Worm (Caenorhabditis elegans) whole organism, L2 larva: ENCODE results near the gene snt-2.
A peak's percentile ranks its signal among the peaks of the same experiment; 100 is the strongest.

Experiments
- C34F6.9 ChIP-seq: fragments of 150-350 bp; optimal IDR thresholded peaks from 2 replicates; lab custom pipeline; 2014; ENCODE audit warnings: missing biosample characterization, missing genetic modification characterization
- F13H6.1 ChIP-seq: sonication (generic microtip); optimal IDR thresholded peaks from 2 replicates; lab custom pipeline; 2016; ENCODE audit warnings: missing genetic modification characterization, missing compliant biosample characterization
- R02D3.7 ChIP-seq: fragments of 150-350 bp; optimal IDR thresholded peaks from 2 replicates; lab custom pipeline; 2014; ENCODE audit warnings: missing biosample characterization, missing genetic modification characterization
- Y55F3AM.14 ChIP-seq: fragments of 200-800 bp; sonication (Bioruptor generic); optimal IDR thresholded peaks from 2 replicates; lab custom pipeline; 2018; ENCODE audit warnings: mild to moderate bottlenecking, missing genetic modification characterization, missing compliant biosample characterization
- ZK546.5 ChIP-seq: sonication (generic microtip); optimal IDR thresholded peaks from 2 replicates; lab custom pipeline; 2017; ENCODE audit warnings: missing biosample characterization, missing genetic modification characterization
- alr-1 ChIP-seq: fragments of 150-350 bp; optimal IDR thresholded peaks from 2 replicates; lab custom pipeline; 2014; ENCODE audit warnings: missing biosample characterization, missing genetic modification characterization
- aly-2 ChIP-seq: fragments of 150-350 bp; optimal IDR thresholded peaks from 2 replicates; lab custom pipeline; 2014; ENCODE audit warnings: missing biosample characterization, missing genetic modification characterization
- ama-1 ChIP-seq: fragments of 150-350 bp; optimal IDR thresholded peaks from 2 replicates; lab custom pipeline; 2018; ENCODE audit warnings: inconsistent platforms
- blmp-1 ChIP-seq: sonication (generic microtip); optimal IDR thresholded peaks from 2 replicates; lab custom pipeline; 2017; ENCODE audit warnings: missing genetic modification characterization, mild to moderate bottlenecking, missing compliant biosample characterization, antibody characterized with exemption, moderate library complexity; ENCODE audit not compliant: insufficient read depth
- ceh-16 ChIP-seq: fragments of 150-350 bp; optimal IDR thresholded peaks from 2 replicates; lab custom pipeline; 2014; ENCODE audit warnings: missing biosample characterization, missing genetic modification characterization
- ceh-82 ChIP-seq: fragments of 150-350 bp; optimal IDR thresholded peaks from 2 replicates; lab custom pipeline; 2014; ENCODE audit warnings: missing biosample characterization, missing genetic modification characterization
- crh-2 ChIP-seq: sonication (generic microtip); optimal IDR thresholded peaks from 2 replicates; lab custom pipeline; 2017; ENCODE audit warnings: missing biosample characterization, missing genetic modification characterization
- dmd-4 ChIP-seq: sonication (generic microtip); optimal IDR thresholded peaks from 2 replicates; lab custom pipeline; 2017; ENCODE audit warnings: missing biosample characterization, missing genetic modification characterization
- egl-27 ChIP-seq: sonication (generic microtip); optimal IDR thresholded peaks from 3 replicates; lab custom pipeline; 2017; ENCODE audit warnings: missing biosample characterization, missing genetic modification reagents, missing genetic modification characterization
- elt-1 ChIP-seq: fragments of 150-350 bp; optimal IDR thresholded peaks from 2 replicates; lab custom pipeline; 2014; ENCODE audit warnings: missing biosample characterization, missing genetic modification characterization
- elt-3 ChIP-seq: sonication (generic microtip); optimal IDR thresholded peaks from 2 replicates; lab custom pipeline; 2017; ENCODE audit warnings: missing biosample characterization, missing genetic modification characterization
- fos-1 ChIP-seq: fragments of 150-350 bp; optimal IDR thresholded peaks from 2 replicates; lab custom pipeline; 2014; ENCODE audit warnings: missing biosample characterization, missing genetic modification characterization
- gmeb-1 ChIP-seq: fragments of 150-350 bp; optimal IDR thresholded peaks from 2 replicates; lab custom pipeline; 2014; ENCODE audit warnings: missing biosample characterization, missing genetic modification characterization
- lin-11 ChIP-seq: fragments of 150-350 bp; sonication (generic microtip); optimal IDR thresholded peaks from 2 replicates; lab custom pipeline; 2014; ENCODE audit warnings: missing biosample characterization, missing genetic modification characterization, inconsistent platforms, mixed read lengths
- lin-13 ChIP-seq: fragments of 150-350 bp; optimal IDR thresholded peaks from 2 replicates; lab custom pipeline; 2014; ENCODE audit warnings: missing biosample characterization, missing genetic modification reagents, missing genetic modification characterization
- lin-39 ChIP-seq: fragments of 150-350 bp; optimal IDR thresholded peaks from 2 replicates; lab custom pipeline; 2014; ENCODE audit warnings: missing biosample characterization, missing genetic modification reagents, missing genetic modification characterization
- lsy-2 ChIP-seq, 2 experiments: fragments of 150-350 bp in 1 of 2; sonication (generic microtip) in 1 of 2; optimal IDR thresholded peaks; 2 replicates each; lab custom pipeline; 2014 to 2017; ENCODE audit warnings: missing biosample characterization in 2 of 2, missing genetic modification characterization in 2 of 2
- mab-5 ChIP-seq: fragments of 150-350 bp; optimal IDR thresholded peaks from 2 replicates; lab custom pipeline; 2014; ENCODE audit warnings: missing biosample characterization, missing genetic modification characterization
- mbf-1 ChIP-seq: sonication (generic microtip); optimal IDR thresholded peaks from 2 replicates; lab custom pipeline; 2017; ENCODE audit warnings: missing biosample characterization, missing genetic modification characterization
- mdl-1 ChIP-seq, 2 experiments: fragments of 150-350 bp in 1 of 2; sonication (generic microtip) in 1 of 2; optimal IDR thresholded peaks; 2 replicates each; lab custom pipeline; 2017; ENCODE audit warnings: missing biosample characterization in 2 of 2, missing genetic modification characterization in 2 of 2
- nhr-10 ChIP-seq: sonication (generic microtip); optimal IDR thresholded peaks from 2 replicates; lab custom pipeline; 2017; ENCODE audit warnings: missing biosample characterization, missing genetic modification characterization
- nhr-11 ChIP-seq: fragments of 150-350 bp; optimal IDR thresholded peaks from 2 replicates; lab custom pipeline; 2014; ENCODE audit warnings: missing biosample characterization, missing genetic modification characterization
- nhr-12 ChIP-seq: fragments of 150-350 bp; optimal IDR thresholded peaks from 2 replicates; lab custom pipeline; 2014; ENCODE audit warnings: missing biosample characterization, missing genetic modification characterization
- nhr-129 ChIP-seq: fragments of 150-350 bp; optimal IDR thresholded peaks from 2 replicates; lab custom pipeline; 2014; ENCODE audit warnings: missing biosample characterization, missing genetic modification characterization
- nhr-21 ChIP-seq: fragments of 150-350 bp; optimal IDR thresholded peaks from 2 replicates; lab custom pipeline; 2014; ENCODE audit warnings: missing biosample characterization, missing genetic modification characterization
- nhr-23 ChIP-seq: fragments of 150-350 bp; optimal IDR thresholded peaks from 2 replicates; lab custom pipeline; 2014; ENCODE audit warnings: missing biosample characterization, missing genetic modification reagents, missing genetic modification characterization
- nhr-237 ChIP-seq: fragments of 150-350 bp; optimal IDR thresholded peaks from 2 replicates; lab custom pipeline; 2014; ENCODE audit warnings: missing biosample characterization, missing genetic modification characterization
- nhr-25 ChIP-seq: fragments of 150-350 bp; sonication (generic microtip); optimal IDR thresholded peaks from 3 replicates; lab custom pipeline; 2014; ENCODE audit warnings: missing biosample characterization, missing genetic modification characterization
- nhr-6 ChIP-seq: fragments of 150-350 bp; optimal IDR thresholded peaks from 2 replicates; lab custom pipeline; 2014; ENCODE audit warnings: missing biosample characterization, missing genetic modification characterization
- nhr-77 ChIP-seq: fragments of 150-350 bp; optimal IDR thresholded peaks from 2 replicates; lab custom pipeline; 2014; ENCODE audit warnings: missing biosample characterization, missing genetic modification characterization
- peb-1 ChIP-seq: fragments of 150-350 bp; optimal IDR thresholded peaks from 2 replicates; lab custom pipeline; 2014; ENCODE audit warnings: missing biosample characterization, missing genetic modification characterization
- sem-4 ChIP-seq: fragments of 150-350 bp; optimal IDR thresholded peaks from 2 replicates; lab custom pipeline; 2014; ENCODE audit warnings: missing biosample characterization, missing genetic modification reagents, missing genetic modification characterization
- skn-1 ChIP-seq: sonication (generic microtip); optimal IDR thresholded peaks from 2 replicates; lab custom pipeline; 2017; ENCODE audit warnings: missing biosample characterization, missing genetic modification characterization
- sma-3 ChIP-seq: sonication (generic microtip); optimal IDR thresholded peaks from 2 replicates; lab custom pipeline; 2016; ENCODE audit warnings: missing genetic modification reagents, missing genetic modification characterization, missing compliant biosample characterization
- sma-9 ChIP-seq, 2 experiments: fragments of 150-350 bp in 1 of 2; sonication (generic microtip) in 1 of 2; optimal IDR thresholded peaks; 2 replicates each; lab custom pipeline; 2014 to 2016; ENCODE audit warnings: missing genetic modification characterization in 2 of 2, mild to moderate bottlenecking in 1 of 2, missing biosample characterization in 1 of 2, missing compliant biosample characterization in 1 of 2, missing genetic modification reagents in 1 of 2, moderate library complexity in 1 of 2
- snpc-4 ChIP-seq: fragments of 150-350 bp; optimal IDR thresholded peaks from 2 replicates; lab custom pipeline; 2014; ENCODE audit warnings: missing biosample characterization, missing genetic modification characterization
- unc-39 ChIP-seq: fragments of 150-350 bp; optimal IDR thresholded peaks from 2 replicates; lab custom pipeline; 2014; ENCODE audit warnings: missing biosample characterization, missing genetic modification characterization
- unc-55 ChIP-seq: fragments of 150-350 bp; sonication (generic microtip); optimal IDR thresholded peaks from 3 replicates; lab custom pipeline; 2014; ENCODE audit warnings: missing biosample characterization, missing genetic modification reagents, missing genetic modification characterization
- unc-62 ChIP-seq: fragments of 150-350 bp; optimal IDR thresholded peaks from 2 replicates; lab custom pipeline; 2014; ENCODE audit warnings: missing biosample characterization, missing genetic modification reagents, missing genetic modification characterization
- zag-1 ChIP-seq: fragments of 150-350 bp; optimal IDR thresholded peaks from 2 replicates; lab custom pipeline; 2014; ENCODE audit warnings: missing biosample characterization, missing genetic modification characterization
- ztf-1 ChIP-seq: fragments of 200-800 bp; sonication (Bioruptor generic); conservative IDR thresholded peaks from 2 replicates; pipeline ENCODE4 v1.3.6; 2022; ENCODE audit warnings: missing genetic modification characterization, missing compliant biosample characterization
- ztf-11 ChIP-seq: sonication (generic microtip); optimal IDR thresholded peaks from 2 replicates; lab custom pipeline; 2017; ENCODE audit warnings: missing biosample characterization, missing genetic modification characterization
- ztf-4 ChIP-seq: fragments of 150-350 bp; optimal IDR thresholded peaks from 2 replicates; lab custom pipeline; 2014; ENCODE audit warnings: missing biosample characterization, missing genetic modification characterization

snt-2 gene

ce11 chrIII:793595-793994, at the start of gene snt-2:
TSS of gene snt-2 (minus strand) at chrIII:793733.
- TF ChIP-seq unc-55 (GFP tag; lab: Kevin White, UChicago): peak; percentile 92
- peak; percentile 72 for TF ChIP-seq lin-11 (tag; lab: Kevin White, UChicago)
- TF ChIP-seq ama-1 (lab: Kevin White, UChicago): no peak
- no peak for TF ChIP-seq R02D3.7 (tag; lab: Kevin White, UChicago)
- no peak for TF ChIP-seq nhr-23 (tag; lab: Kevin White, UChicago)
- TF ChIP-seq nhr-25 (tag; lab: Kevin White, UChicago): peak; percentile 50
- no peak for TF ChIP-seq zag-1 (tag; lab: Kevin White, UChicago)
- no peak for TF ChIP-seq unc-39 (tag; lab: Kevin White, UChicago)
- TF ChIP-seq sem-4: no peak
- TF ChIP-seq nhr-21 (tag; lab: Kevin White, UChicago): peak; percentile 56
- TF ChIP-seq nhr-6 (tag; lab: Kevin White, UChicago): no peak
- TF ChIP-seq ZK546.5 (tag; lab: Kevin White, UChicago): peak; percentile 36
- peak; percentile 4 for TF ChIP-seq mab-5 (tag; lab: Kevin White, UChicago)
- TF ChIP-seq nhr-11 (tag; lab: Kevin White, UChicago): no peak
- TF ChIP-seq elt-3 (tag; lab: Kevin White, UChicago): no peak
- TF ChIP-seq nhr-77 (tag; lab: Kevin White, UChicago): no peak
- TF ChIP-seq sma-9 (GFP tag; optimal IDR thresholded peaks at IDR 0.05; lab: Kevin White, UChicago): peak; percentile 40
- TF ChIP-seq sma-9 (tag; optimal IDR thresholded peaks at IDR 0.05; lab: Kevin White, UChicago): no peak
- peak; percentile 48 for TF ChIP-seq fos-1
- no peak for TF ChIP-seq nhr-10 (tag; lab: Kevin White, UChicago)
- TF ChIP-seq ceh-82 (tag; lab: Kevin White, UChicago): no peak
- TF ChIP-seq crh-2 (tag; lab: Kevin White, UChicago): peak; percentile 81
- TF ChIP-seq snpc-4 (tag; lab: Kevin White, UChicago): peak; percentile 25
- peak; percentile 61 for TF ChIP-seq sma-3 (GFP tag; lab: Kevin White, UChicago)
- no peak for TF ChIP-seq dmd-4
- no peak for TF ChIP-seq mbf-1
- no peak for TF ChIP-seq nhr-237
- peak; percentile 36 for TF ChIP-seq Y55F3AM.14
- TF ChIP-seq nhr-129 (tag; lab: Kevin White, UChicago): peak; percentile 71
- TF ChIP-seq alr-1 (tag; lab: Kevin White, UChicago): no peak
- TF ChIP-seq F13H6.1 (tag; lab: Kevin White, UChicago): peak; percentile 45
- TF ChIP-seq nhr-12: no peak
- no peak for TF ChIP-seq lin-39 (tag; lab: Kevin White, UChicago)
- TF ChIP-seq skn-1 (tag; lab: Kevin White, UChicago): no peak
- TF ChIP-seq ztf-11: no peak
- no peak for TF ChIP-seq blmp-1
- no peak for TF ChIP-seq aly-2 (tag; lab: Kevin White, UChicago)
- TF ChIP-seq elt-1: no peak
- peak; percentile 72 for TF ChIP-seq C34F6.9 (tag; lab: Kevin White, UChicago)
- no peak for TF ChIP-seq ztf-1 (GFP tag; lab: Robert Waterston, UW)
- peak; percentile 97 to 99 for TF ChIP-seq lsy-2 (tag; optimal IDR thresholded peaks at IDR 0.05; lab: Kevin White, UChicago)
- peak; percentile 78 for TF ChIP-seq gmeb-1 (tag; lab: Kevin White, UChicago)
- TF ChIP-seq peb-1: no peak
- no peak for TF ChIP-seq ztf-4
- TF ChIP-seq lin-13 (GFP tag; lab: Kevin White, UChicago): peak; percentile 75
- TF ChIP-seq mdl-1 (tag; optimal IDR thresholded peaks at IDR 0.05; lab: Kevin White, UChicago): peak in 1 of 2 experiments; percentile 39
- no peak for TF ChIP-seq unc-62 (GFP tag; lab: Kevin White, UChicago)
- peak; percentile 21 for TF ChIP-seq ceh-16 (tag; lab: Kevin White, UChicago)
- no peak for TF ChIP-seq egl-27 (tag; lab: Kevin White, UChicago)
